Fruit fly (Drosophila melanogaster) Kc167 (cell line): ENCODE results near the gene Cpr65Av.

Experiments
- Myc ChIP-seq: fragments of >200 bp; optimal IDR thresholded peaks from 2 replicates; lab custom pipeline; 2017; ENCODE audit warnings: missing external identifiers
- h ChIP-seq: fragments of >200 bp; optimal IDR thresholded peaks from 3 replicates; lab custom pipeline; 2018; ENCODE audit warnings: missing external identifiers
- insv ChIP-seq: fragments of >200 bp; optimal IDR thresholded peaks from 3 replicates; lab custom pipeline; 2018; ENCODE audit warnings: missing external identifiers
- psq ChIP-seq: fragments of >200 bp; optimal IDR thresholded peaks from 2 replicates; lab custom pipeline; 2017; ENCODE audit warnings: missing external identifiers
- ttk ChIP-seq: sonication (Bioruptor generic); optimal IDR thresholded peaks from 2 replicates; lab custom pipeline; 2017; ENCODE audit warnings: missing external identifiers

DNA sequence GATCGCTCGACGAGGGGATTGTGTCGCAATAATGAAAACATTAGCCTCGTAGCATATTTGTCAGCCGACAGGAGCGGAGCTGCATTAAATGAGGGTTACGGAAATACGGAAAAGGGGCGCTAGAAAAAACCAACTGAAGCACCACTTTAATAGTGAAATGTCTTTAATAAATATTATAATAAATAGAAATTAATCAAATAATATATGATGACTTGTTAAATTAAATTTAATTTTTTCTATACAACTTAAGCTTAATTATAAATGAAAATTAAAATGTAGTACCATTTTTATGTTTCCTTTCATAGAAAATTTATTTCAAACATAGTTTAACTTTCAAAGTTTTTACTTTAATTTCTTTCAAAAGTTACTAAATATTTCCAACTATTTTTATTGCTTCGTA lies 22.2 kb upstream of the Cpr65Av start:
- no peak for TF ChIP-seq insv (lab: Kevin White, UChicago)
- TF ChIP-seq h (lab: Kevin White, UChicago), result no peak
- TF ChIP-seq psq, result no peak
- no peak for TF ChIP-seq ttk (lab: Kevin White, UChicago)
- TF ChIP-seq Myc (lab: Kevin White, UChicago), result no peak
